Worm (Caenorhabditis elegans) whole organism, midembryonic: ENCODE data around the gene T04C12.11.

Experiments
- T22C8.4 ChIP-seq: fragments of 200-800 bp; sonication (Bioruptor generic); IDR thresholded peaks from 2 replicates; pipeline ENCODE4 v1.3.6; 2022; ENCODE audit warnings: missing genetic modification characterization, missing compliant biosample characterization
- cog-1 ChIP-seq: sonication (generic microtip); optimal IDR thresholded peaks from 2 replicates; lab custom pipeline; 2016; ENCODE audit warnings: missing genetic modification characterization, missing compliant biosample characterization
- flt-1 ChIP-seq: fragments of 200-800 bp; sonication (Bioruptor generic); IDR thresholded peaks from 2 replicates; pipeline ENCODE4 v1.3.6; 2022; ENCODE audit warnings: missing genetic modification characterization, missing compliant biosample characterization
- klf-2 ChIP-seq: fragments of 200-800 bp; sonication (Bioruptor generic); conservative IDR thresholded peaks from 2 replicates; pipeline ENCODE4 v1.3.6; 2022; ENCODE audit warnings: missing genetic modification reagents, missing genetic modification characterization, missing compliant biosample characterization
- med-1 ChIP-seq: sonication (generic microtip); optimal IDR thresholded peaks from 2 replicates; lab custom pipeline; 2017; ENCODE audit warnings: missing genetic modification characterization, mild to moderate bottlenecking, missing compliant biosample characterization, antibody characterized with exemption, missing genetic modification reagents; ENCODE audit not compliant: insufficient read depth
- ref-1 ChIP-seq: fragments of 200-800 bp; sonication (Bioruptor generic); conservative IDR thresholded peaks from 2 replicates; pipeline ENCODE4 v1.3.6; 2022; ENCODE audit warnings: missing genetic modification reagents, missing genetic modification characterization, missing compliant biosample characterization
- tab-1 ChIP-seq: fragments of 200-800 bp; sonication (Bioruptor generic); IDR thresholded peaks from 2 replicates; pipeline ENCODE4 v1.3.6; 2022; ENCODE audit warnings: missing genetic modification characterization, missing compliant biosample characterization
- ztf-23 ChIP-seq: fragments of 200-800 bp; sonication (Bioruptor generic); IDR thresholded peaks from 2 replicates; pipeline ENCODE4 v1.3.6; 2022; ENCODE audit warnings: missing genetic modification reagents, missing genetic modification characterization, missing compliant biosample characterization
- ztf-29 ChIP-seq: fragments of 200-800 bp; sonication (Bioruptor generic); IDR thresholded peaks from 2 replicates; pipeline ENCODE4 v1.3.6; 2022; ENCODE audit warnings: missing genetic modification reagents, missing genetic modification characterization, missing compliant biosample characterization

- TF ChIP-seq flt-1 (peak; percentile 53; the same call in 1 of the 2 replicates), ztf-23 (peak; percentile 14; the same call in 1 of the 2 replicates), ref-1 (GFP tag; lab: Robert Waterston, UW) (no peak), tab-1 (GFP tag; lab: Robert Waterston, UW) (no peak), ztf-29 (GFP tag; lab: Robert Waterston, UW) (no peak), T22C8.4 (GFP tag; lab: Robert Waterston, UW) (no peak), med-1 (no peak), cog-1 (tag; lab: Kevin White, UChicago) (peak; percentile 28), klf-2 (GFP tag; lab: Robert Waterston, UW) (no peak)
These were observed 18.1 kb upstream of the T04C12.11 start, which contains the start of gene act-2 for ce11 chrV:11078104-11078724.
